Fruit fly (Drosophila melanogaster) whole organism, embryonic: Measurements from ENCODE around the gene CG16985.

Experiments used
- Adf1 ChIP-seq: fragments of 200-800 bp; sonication (Bioruptor generic); IDR thresholded peaks from 2 replicates; pipeline ENCODE4 v1.3.6; 2022; ENCODE audit warnings: missing biosample characterization, missing genetic modification characterization
- Blimp-1 ChIP-seq: fragments of 200-800 bp; sonication (Bioruptor generic); optimal IDR thresholded peaks from 3 replicates; lab custom pipeline; 2018; ENCODE audit warnings: missing biosample characterization, missing genetic modification characterization, mild to moderate bottlenecking, moderate library complexity, missing genetic modification reagents
- CG10654 ChIP-seq: fragments of 200-800 bp; sonication (Bioruptor generic); optimal IDR thresholded peaks from 2 replicates; lab custom pipeline; 2016; ENCODE audit warnings: missing biosample characterization, missing genetic modification characterization
- CG10959 ChIP-seq: fragments of 200-800 bp; sonication (Bioruptor generic); IDR thresholded peaks from 2 replicates; pipeline ENCODE4 v1.3.6; 2022; ENCODE audit warnings: missing biosample characterization, missing genetic modification characterization
- CG11723 ChIP-seq: fragments of 200-800 bp; sonication (Bioruptor generic); optimal IDR thresholded peaks from 2 replicates; lab custom pipeline; 2017; ENCODE audit warnings: missing biosample characterization, mild to moderate bottlenecking, missing genetic modification characterization
- CG12942 ChIP-seq: fragments of 200-800 bp; sonication (Bioruptor generic); optimal IDR thresholded peaks from 3 replicates; lab custom pipeline; 2016; ENCODE audit warnings: missing biosample characterization, missing genetic modification characterization
- CG13287 ChIP-seq: fragments of 200-800 bp; sonication (Bioruptor generic); IDR thresholded peaks from 2 replicates; pipeline ENCODE4 v1.3.6; 2022; ENCODE audit warnings: missing biosample characterization, missing genetic modification characterization; ENCODE audit not compliant: partially characterized antibody
- CG1792 ChIP-seq: fragments of 200-800 bp; sonication (Bioruptor generic); optimal IDR thresholded peaks from 2 replicates; lab custom pipeline; 2016; ENCODE audit warnings: missing biosample characterization, missing genetic modification characterization
- CG18764 ChIP-seq: fragments of 200-800 bp; sonication (Bioruptor generic); optimal IDR thresholded peaks from 3 replicates; lab custom pipeline; 2016; ENCODE audit warnings: missing biosample characterization, missing genetic modification characterization
- CG3065 ChIP-seq: fragments of 200-800 bp; sonication (Bioruptor generic); optimal IDR thresholded peaks from 2 replicates; lab custom pipeline; 2016; ENCODE audit warnings: missing biosample characterization, missing genetic modification characterization
- CG31388 ChIP-seq: fragments of 200-800 bp; sonication (Bioruptor generic); optimal IDR thresholded peaks from 2 replicates; lab custom pipeline; 2016; ENCODE audit warnings: missing biosample characterization, missing genetic modification characterization
- CG32772 ChIP-seq: fragments of 200-800 bp; sonication (Bioruptor generic); IDR thresholded peaks from 2 replicates; pipeline ENCODE4 v1.3.6; 2022; ENCODE audit warnings: missing biosample characterization, missing genetic modification characterization
- CG34224 ChIP-seq: fragments of 200-800 bp; sonication (Bioruptor generic); IDR thresholded peaks from 3 replicates; pipeline ENCODE4 v1.3.6; 2022; ENCODE audit warnings: missing biosample characterization, missing genetic modification characterization; ENCODE audit not compliant: partially characterized antibody
- CG34376 ChIP-seq: fragments of 200-800 bp; sonication (Bioruptor generic); optimal IDR thresholded peaks from 2 replicates; lab custom pipeline; 2018; ENCODE audit warnings: missing biosample characterization, mild to moderate bottlenecking, missing genetic modification characterization
- CG3726 ChIP-seq: fragments of 200-800 bp; sonication (Bioruptor generic); IDR thresholded peaks from 3 replicates; pipeline ENCODE4, ENCODE4 v1.3.6; 2022; ENCODE audit warnings: missing biosample characterization, missing genetic modification characterization
- CG43689 ChIP-seq: fragments of 200-800 bp; sonication (Bioruptor generic); IDR thresholded peaks from 2 replicates; pipeline ENCODE4 v1.3.6; 2022; ENCODE audit warnings: missing biosample characterization, missing genetic modification characterization
- CG7928 ChIP-seq: fragments of 200-800 bp; sonication (Bioruptor generic); optimal IDR thresholded peaks from 2 replicates; lab custom pipeline; 2017; ENCODE audit warnings: missing biosample characterization, mild to moderate bottlenecking, missing genetic modification characterization
- CG7963 ChIP-seq: fragments of 200-800 bp; sonication (Bioruptor generic); IDR thresholded peaks from 3 replicates; pipeline ENCODE4 v1.3.6; 2022; ENCODE audit warnings: missing biosample characterization, missing genetic modification characterization; ENCODE audit not compliant: partially characterized antibody
- CG8924 ChIP-seq: fragments of 200-800 bp; optimal IDR thresholded peaks from 3 replicates; lab custom pipeline; 2019; ENCODE audit warnings: missing biosample characterization, mild to moderate bottlenecking, missing genetic modification characterization, moderate library complexity
- CG9817 ChIP-seq: fragments of 200-800 bp; sonication (Bioruptor generic); optimal IDR thresholded peaks from 2 replicates; lab custom pipeline; 2018; ENCODE audit warnings: missing biosample characterization, mild to moderate bottlenecking, missing genetic modification characterization, moderate library complexity
- Dad ChIP-seq: fragments of 200-800 bp; sonication (Bioruptor generic); optimal IDR thresholded peaks from 3 replicates; lab custom pipeline; 2016; ENCODE audit warnings: missing biosample characterization, missing genetic modification characterization
- Elba2 ChIP-seq: fragments of 200-800 bp; sonication (Bioruptor generic); optimal IDR thresholded peaks from 3 replicates; lab custom pipeline; 2016; ENCODE audit warnings: missing biosample characterization, missing genetic modification characterization
- Fer3 ChIP-seq: fragments of 200-800 bp; sonication (Bioruptor generic); optimal IDR thresholded peaks from 2 replicates; lab custom pipeline; 2018; ENCODE audit warnings: missing biosample characterization, mild to moderate bottlenecking, missing genetic modification characterization, moderate library complexity
- H15 ChIP-seq: fragments of 200-800 bp; sonication (Bioruptor generic); IDR thresholded peaks from 3 replicates; pipeline ENCODE4 v1.3.6; 2022; ENCODE audit warnings: missing biosample characterization, missing genetic modification characterization
- Hey ChIP-seq: fragments of 200-800 bp; sonication (Bioruptor generic); optimal IDR thresholded peaks from 3 replicates; lab custom pipeline; 2018; ENCODE audit warnings: missing biosample characterization, mild to moderate bottlenecking, missing genetic modification characterization
- Hr78 ChIP-seq, 2 experiments: fragments of 200-800 bp in 1 of 2; fragments of >200 bp in 1 of 2; sonication (Bioruptor generic) in 1 of 2; optimal IDR thresholded peaks; 2 replicates each; lab custom pipeline; 2017 to 2019; ENCODE audit warnings: missing biosample characterization in 2 of 2, missing genetic modification characterization in 2 of 2, mild to moderate bottlenecking in 1 of 2, moderate library complexity in 1 of 2
- MTF-1 ChIP-seq: fragments of 200-800 bp; sonication (Bioruptor generic); optimal IDR thresholded peaks from 2 replicates; lab custom pipeline; 2018; ENCODE audit warnings: missing biosample characterization, mild to moderate bottlenecking, missing genetic modification characterization, borderline replicate concordance
- Mrtf ChIP-seq: fragments of 200-800 bp; sonication (Bioruptor generic); IDR thresholded peaks from 3 replicates; pipeline ENCODE4 v1.3.6; 2022; ENCODE audit warnings: missing biosample characterization, missing genetic modification characterization
- NC2α ChIP-seq: fragments of 200-800 bp; sonication (Bioruptor generic); optimal IDR thresholded peaks from 2 replicates; lab custom pipeline; 2016; ENCODE audit warnings: missing biosample characterization, missing genetic modification characterization
- Nf-YC ChIP-seq: fragments of 200-800 bp; optimal IDR thresholded peaks from 3 replicates; lab custom pipeline; 2019; ENCODE audit warnings: missing biosample characterization, mild to moderate bottlenecking, missing genetic modification characterization, moderate library complexity
- Poxn ChIP-seq: fragments of 200-800 bp; sonication (Bioruptor generic); IDR thresholded peaks from 2 replicates; pipeline ENCODE4 v1.3.6; 2022; ENCODE audit warnings: missing biosample characterization, missing genetic modification characterization
- Ptx1 ChIP-seq: fragments of 200-800 bp; sonication (Bioruptor generic); IDR thresholded peaks from 2 replicates; pipeline ENCODE4 v1.3.6; 2022; ENCODE audit warnings: missing biosample characterization, missing genetic modification characterization
- Side ChIP-seq: fragments of 200-800 bp; sonication (Bioruptor generic); optimal IDR thresholded peaks from 2 replicates; lab custom pipeline; 2016; ENCODE audit warnings: missing biosample characterization, missing genetic modification characterization
- Ssrp ChIP-seq: fragments of 200-800 bp; sonication (Bioruptor generic); optimal IDR thresholded peaks from 2 replicates; lab custom pipeline; 2018; ENCODE audit warnings: missing biosample characterization, mild to moderate bottlenecking, missing genetic modification characterization, moderate library complexity
- ab ChIP-seq: fragments of 200-800 bp; sonication (Bioruptor generic); optimal IDR thresholded peaks from 2 replicates; lab custom pipeline; 2016; ENCODE audit warnings: missing biosample characterization, missing genetic modification characterization
- ash1 ChIP-seq: fragments of 200-800 bp; sonication (Bioruptor generic); optimal IDR thresholded peaks from 2 replicates; lab custom pipeline; 2018; ENCODE audit warnings: missing biosample characterization, mild to moderate bottlenecking, missing genetic modification characterization
- bowl ChIP-seq: fragments of 200-800 bp; sonication (Bioruptor generic); IDR thresholded peaks from 2 replicates; pipeline ENCODE4 v1.3.6; 2022; ENCODE audit warnings: missing biosample characterization, missing genetic modification characterization
- cas ChIP-seq: fragments of 200-800 bp; sonication (Bioruptor generic); IDR thresholded peaks from 2 replicates; pipeline ENCODE4 v1.3.6; 2022; ENCODE audit warnings: missing biosample characterization, missing genetic modification characterization
- disco-r ChIP-seq: fragments of 200-800 bp; sonication (Bioruptor generic); optimal IDR thresholded peaks from 2 replicates; lab custom pipeline; 2016; ENCODE audit warnings: missing biosample characterization, missing genetic modification characterization
- dpn ChIP-seq, 2 experiments: fragments of 200-800 bp; sonication (Bioruptor generic); optimal IDR thresholded peaks; 3 replicates each; lab custom pipeline; 2016; ENCODE audit warnings: missing biosample characterization in 2 of 2, missing genetic modification characterization in 2 of 2
- gce ChIP-seq: fragments of 200-800 bp; sonication (Bioruptor generic); IDR thresholded peaks from 3 replicates; pipeline ENCODE4 v1.3.6; 2022; ENCODE audit warnings: missing biosample characterization, missing genetic modification characterization
- h ChIP-seq: fragments of >200 bp; optimal IDR thresholded peaks from 2 replicates; lab custom pipeline; 2017
- insv ChIP-seq, 2 experiments: fragments of 200-800 bp; sonication (Bioruptor generic); optimal IDR thresholded peaks; 3 replicates each; lab custom pipeline; 2016 to 2018; ENCODE audit warnings: missing biosample characterization in 2 of 2, missing genetic modification characterization in 2 of 2
- inv ChIP-seq: fragments of 200-800 bp; sonication (Bioruptor generic); IDR thresholded peaks from 2 replicates; pipeline ENCODE4 v1.3.6; 2022; ENCODE audit warnings: missing biosample characterization, missing genetic modification characterization; ENCODE audit not compliant: partially characterized antibody
- luna ChIP-seq: fragments of 200-800 bp; sonication (Bioruptor generic); optimal IDR thresholded peaks from 2 replicates; lab custom pipeline; 2016; ENCODE audit warnings: missing biosample characterization, missing genetic modification characterization
- p53 ChIP-seq: fragments of 200-800 bp; sonication (Bioruptor generic); optimal IDR thresholded peaks from 2 replicates; lab custom pipeline; 2016; ENCODE audit warnings: missing biosample characterization, missing genetic modification characterization
- pb ChIP-seq: fragments of 200-800 bp; sonication (Bioruptor generic); optimal IDR thresholded peaks from 3 replicates; lab custom pipeline; 2016; ENCODE audit warnings: missing biosample characterization, missing genetic modification characterization
- salm ChIP-seq: fragments of 200-800 bp; sonication (Bioruptor generic); optimal IDR thresholded peaks from 2 replicates; lab custom pipeline; 2018; ENCODE audit warnings: missing biosample characterization, mild to moderate bottlenecking, missing genetic modification characterization
- sens-2 ChIP-seq: fragments of 200-800 bp; sonication (Bioruptor generic); IDR thresholded peaks from 2 replicates; pipeline ENCODE4 v1.3.6; 2022; ENCODE audit warnings: missing biosample characterization, missing genetic modification characterization
- trem ChIP-seq: fragments of 200-800 bp; optimal IDR thresholded peaks from 3 replicates; lab custom pipeline; 2019; ENCODE audit warnings: missing biosample characterization, mild to moderate bottlenecking, missing genetic modification characterization, moderate library complexity
- trh ChIP-seq: fragments of 200-800 bp; sonication (Bioruptor generic); optimal IDR thresholded peaks from 2 replicates; lab custom pipeline; 2016; ENCODE audit warnings: missing biosample characterization, missing genetic modification characterization
- unc-4 ChIP-seq: fragments of 200-800 bp; sonication (Bioruptor generic); IDR thresholded peaks from 2 replicates; pipeline ENCODE4 v1.3.6; 2022; ENCODE audit warnings: missing biosample characterization, missing genetic modification characterization; ENCODE audit not compliant: partially characterized antibody

The CG16985 gene

DNA sequence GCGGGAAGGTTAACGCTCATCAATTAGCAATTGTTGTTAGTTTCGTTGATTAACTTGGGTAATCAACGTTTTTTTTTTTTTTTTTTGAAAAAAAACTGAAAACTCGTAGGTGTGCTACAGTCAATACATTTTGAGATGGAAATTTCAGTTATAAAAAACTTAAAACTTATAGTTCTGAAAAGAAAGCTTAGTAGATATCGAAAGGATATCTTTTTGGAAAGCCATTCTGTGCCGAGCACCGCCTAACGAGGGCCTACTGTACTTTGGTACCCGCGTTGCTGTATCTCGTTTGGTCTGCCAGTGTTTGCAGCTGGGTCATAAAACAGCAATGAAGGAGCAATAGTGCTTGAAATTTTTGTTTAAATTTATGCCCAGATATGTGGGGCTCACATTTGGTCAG, 27.1 kb upstream of the CG16985 start (continued):
- no peak for TF ChIP-seq Hey (tag; lab: Kevin White, UChicago)
- TF ChIP-seq Blimp-1 (GFP tag; lab: Kevin White, UChicago) = peak; percentile 39
- no peak for TF ChIP-seq CG3065 (GFP tag; lab: Kevin White, UChicago)
- TF ChIP-seq CG9817 = no peak
- TF ChIP-seq MTF-1 (GFP tag; lab: Kevin White, UChicago) = no peak
- no peak for TF ChIP-seq Dad (GFP tag; lab: Kevin White, UChicago)
- TF ChIP-seq sens-2 = no peak
- no peak for TF ChIP-seq Poxn (GFP tag; lab: Robert Waterston, UW)
- TF ChIP-seq bowl (GFP tag; lab: Robert Waterston, UW) = no peak
- TF ChIP-seq salm = no peak
- TF ChIP-seq p53 (GFP tag; lab: Kevin White, UChicago) = no peak
- peak; percentile 6 for TF ChIP-seq Side (GFP tag; lab: Kevin White, UChicago)
- TF ChIP-seq CG34376 (GFP tag; lab: Kevin White, UChicago) = no peak
- no peak for TF ChIP-seq pb
- TF ChIP-seq CG10959 = no peak
- TF ChIP-seq Hr78 (GFP tag; optimal IDR thresholded peaks at IDR 0.05; lab: Kevin White, UChicago) = no peak
- TF ChIP-seq CG12942 (GFP tag; lab: Kevin White, UChicago) = no peak
- no peak for TF ChIP-seq Elba2 (GFP tag; lab: Kevin White, UChicago)
- TF ChIP-seq Adf1 (GFP tag; lab: Robert Waterston, UW) = no peak
- TF ChIP-seq h (lab: Kevin White, UChicago) = no peak
- TF ChIP-seq inv = no peak
- no peak for TF ChIP-seq disco-r (GFP tag; lab: Kevin White, UChicago)
- no peak for TF ChIP-seq CG31388 (GFP tag; lab: Kevin White, UChicago)
- no peak for TF ChIP-seq CG8924 (tag; lab: Kevin White, UChicago)
- TF ChIP-seq CG18764 (GFP tag; lab: Kevin White, UChicago) = no peak
- TF ChIP-seq trem (tag; lab: Kevin White, UChicago) = no peak
- TF ChIP-seq CG13287 (GFP tag; lab: Robert Waterston, UW) = no peak
- no peak for TF ChIP-seq CG7963 (GFP tag; lab: Robert Waterston, UW)
- TF ChIP-seq H15 (GFP tag; lab: Robert Waterston, UW) = no peak
- TF ChIP-seq Fer3 = no peak
- no peak for TF ChIP-seq CG7928
- peak; percentile 62; the same call in 2 of the 3 replicates for TF ChIP-seq Mrtf (GFP tag; lab: Robert Waterston, UW)
- TF ChIP-seq CG3726 (GFP tag; lab: Robert Waterston, UW) = no peak
- no peak for TF ChIP-seq CG1792
- TF ChIP-seq dpn (GFP tag; optimal IDR thresholded peaks at IDR 0.05; lab: Kevin White, UChicago) = no peak
- 0 out of 3 replicates have a peak, but pooled peaks have one; percentile 31 for TF ChIP-seq gce (GFP tag; lab: Robert Waterston, UW)
- no peak for TF ChIP-seq cas
- TF ChIP-seq CG32772 (GFP tag; lab: Robert Waterston, UW) = peak; percentile 66
- no peak for TF ChIP-seq CG34224 (GFP tag; lab: Robert Waterston, UW)
- peak; percentile 18 for TF ChIP-seq CG10654 (GFP tag; lab: Kevin White, UChicago)
- no peak for TF ChIP-seq CG11723 (GFP tag; lab: Kevin White, UChicago)
- no peak for TF ChIP-seq unc-4
- TF ChIP-seq Ptx1 (GFP tag; lab: Robert Waterston, UW) = peak; percentile 85
- no peak for TF ChIP-seq NC2α (GFP tag; lab: Kevin White, UChicago)
- no peak for TF ChIP-seq ab
- no peak for TF ChIP-seq trh (GFP tag; lab: Kevin White, UChicago)
- no peak for TF ChIP-seq Nf-YC (tag; lab: Kevin White, UChicago)
- no peak for TF ChIP-seq luna
- TF ChIP-seq insv (GFP tag; optimal IDR thresholded peaks at IDR 0.05; lab: Kevin White, UChicago) = no peak
- TF ChIP-seq ash1 (GFP tag; lab: Kevin White, UChicago) = no peak
- no peak for TF ChIP-seq Ssrp
- TF ChIP-seq CG43689 (GFP tag; lab: Robert Waterston, UW) = no peak
